Worm (Caenorhabditis elegans) whole organism, early embryonic: ENCODE data around the gene F44E2.4.

Experiments
- ama-1 ChIP-seq: fragments of 150-350 bp; optimal IDR thresholded peaks from 2 replicates; lab custom pipeline; 2014
- hmg-4 ChIP-seq: fragments of 200-800 bp; sonication (Bioruptor generic); optimal IDR thresholded peaks from 2 replicates; lab custom pipeline; 2018; ENCODE audit warnings: mild to moderate bottlenecking, missing genetic modification characterization, missing compliant biosample characterization

- TF ChIP-seq ama-1 (no peak), hmg-4 (no peak)
Measured at ce11 chrIII:8867922-8868655, 29.9 kb upstream of the F44E2.4 start.
